Worm (Caenorhabditis elegans) whole organism, L2 larva: Measurements from ENCODE around the gene C09G12.17.

Experiments used
- C34F6.9 ChIP-seq: fragments of 150-350 bp; optimal IDR thresholded peaks from 2 replicates; lab custom pipeline; 2014; ENCODE audit warnings: missing biosample characterization, missing genetic modification characterization
- ZK546.5 ChIP-seq: sonication (generic microtip); optimal IDR thresholded peaks from 2 replicates; lab custom pipeline; 2017; ENCODE audit warnings: missing biosample characterization, missing genetic modification characterization
- aly-2 ChIP-seq: fragments of 150-350 bp; optimal IDR thresholded peaks from 2 replicates; lab custom pipeline; 2014; ENCODE audit warnings: missing biosample characterization, missing genetic modification characterization
- blmp-1 ChIP-seq: sonication (generic microtip); optimal IDR thresholded peaks from 2 replicates; lab custom pipeline; 2017; ENCODE audit warnings: missing genetic modification characterization, mild to moderate bottlenecking, missing compliant biosample characterization, antibody characterized with exemption, moderate library complexity; ENCODE audit not compliant: insufficient read depth
- ceh-16 ChIP-seq: fragments of 150-350 bp; optimal IDR thresholded peaks from 2 replicates; lab custom pipeline; 2014; ENCODE audit warnings: missing biosample characterization, missing genetic modification characterization
- elt-1 ChIP-seq: fragments of 150-350 bp; optimal IDR thresholded peaks from 2 replicates; lab custom pipeline; 2014; ENCODE audit warnings: missing biosample characterization, missing genetic modification characterization
- lsy-2 ChIP-seq, 2 experiments: fragments of 150-350 bp in 1 of 2; sonication (generic microtip) in 1 of 2; optimal IDR thresholded peaks; 2 replicates each; lab custom pipeline; 2014 to 2017; ENCODE audit warnings: missing biosample characterization in 2 of 2, missing genetic modification characterization in 2 of 2
- mbf-1 ChIP-seq: sonication (generic microtip); optimal IDR thresholded peaks from 2 replicates; lab custom pipeline; 2017; ENCODE audit warnings: missing biosample characterization, missing genetic modification characterization
- mdl-1 ChIP-seq, 2 experiments: fragments of 150-350 bp in 1 of 2; sonication (generic microtip) in 1 of 2; optimal IDR thresholded peaks; 2 replicates each; lab custom pipeline; 2017; ENCODE audit warnings: missing biosample characterization in 2 of 2, missing genetic modification characterization in 2 of 2
- nhr-10 ChIP-seq: sonication (generic microtip); optimal IDR thresholded peaks from 2 replicates; lab custom pipeline; 2017; ENCODE audit warnings: missing biosample characterization, missing genetic modification characterization
- nhr-11 ChIP-seq: fragments of 150-350 bp; optimal IDR thresholded peaks from 2 replicates; lab custom pipeline; 2014; ENCODE audit warnings: missing biosample characterization, missing genetic modification characterization
- nhr-12 ChIP-seq: fragments of 150-350 bp; optimal IDR thresholded peaks from 2 replicates; lab custom pipeline; 2014; ENCODE audit warnings: missing biosample characterization, missing genetic modification characterization
- nhr-21 ChIP-seq: fragments of 150-350 bp; optimal IDR thresholded peaks from 2 replicates; lab custom pipeline; 2014; ENCODE audit warnings: missing biosample characterization, missing genetic modification characterization
- nhr-237 ChIP-seq: fragments of 150-350 bp; optimal IDR thresholded peaks from 2 replicates; lab custom pipeline; 2014; ENCODE audit warnings: missing biosample characterization, missing genetic modification characterization
- sem-4 ChIP-seq: fragments of 150-350 bp; optimal IDR thresholded peaks from 2 replicates; lab custom pipeline; 2014; ENCODE audit warnings: missing biosample characterization, missing genetic modification reagents, missing genetic modification characterization
- skn-1 ChIP-seq: sonication (generic microtip); optimal IDR thresholded peaks from 2 replicates; lab custom pipeline; 2017; ENCODE audit warnings: missing biosample characterization, missing genetic modification characterization
- snpc-4 ChIP-seq: fragments of 150-350 bp; optimal IDR thresholded peaks from 2 replicates; lab custom pipeline; 2014; ENCODE audit warnings: missing biosample characterization, missing genetic modification characterization
- unc-39 ChIP-seq: fragments of 150-350 bp; optimal IDR thresholded peaks from 2 replicates; lab custom pipeline; 2014; ENCODE audit warnings: missing biosample characterization, missing genetic modification characterization
- unc-55 ChIP-seq: fragments of 150-350 bp; sonication (generic microtip); optimal IDR thresholded peaks from 3 replicates; lab custom pipeline; 2014; ENCODE audit warnings: missing biosample characterization, missing genetic modification reagents, missing genetic modification characterization
- unc-62 ChIP-seq: fragments of 150-350 bp; optimal IDR thresholded peaks from 2 replicates; lab custom pipeline; 2014; ENCODE audit warnings: missing biosample characterization, missing genetic modification reagents, missing genetic modification characterization
- ztf-1 ChIP-seq: fragments of 200-800 bp; sonication (Bioruptor generic); conservative IDR thresholded peaks from 2 replicates; pipeline ENCODE4 v1.3.6; 2022; ENCODE audit warnings: missing genetic modification characterization, missing compliant biosample characterization

C09G12.17 gene

ce11 chrIV:3452516-3452915 lies 43.7 kb downstream of the C09G12.17 start:
- no peak for TF ChIP-seq ZK546.5 (tag; lab: Kevin White, UChicago)
- TF ChIP-seq mbf-1 (tag; lab: Kevin White, UChicago) = no peak
- no peak for TF ChIP-seq unc-39
- no peak for TF ChIP-seq aly-2 (tag; lab: Kevin White, UChicago)
- no peak for TF ChIP-seq nhr-12
- no peak for TF ChIP-seq nhr-237 (tag; lab: Kevin White, UChicago)
- TF ChIP-seq mdl-1 (tag; optimal IDR thresholded peaks at IDR 0.05; lab: Kevin White, UChicago) = no peak
- no peak for TF ChIP-seq C34F6.9 (tag; lab: Kevin White, UChicago)
- no peak for TF ChIP-seq unc-55 (GFP tag; lab: Kevin White, UChicago)
- TF ChIP-seq elt-1 (tag; lab: Kevin White, UChicago) = no peak
- TF ChIP-seq nhr-10 (tag; lab: Kevin White, UChicago) = no peak
- TF ChIP-seq blmp-1 = no peak
- TF ChIP-seq ztf-1 (GFP tag; lab: Robert Waterston, UW) = no peak
- TF ChIP-seq lsy-2 (tag; optimal IDR thresholded peaks at IDR 0.05; lab: Kevin White, UChicago) = no peak
- no peak for TF ChIP-seq sem-4 (tag; lab: Kevin White, UChicago)
- TF ChIP-seq ceh-16 (tag; lab: Kevin White, UChicago) = no peak
- no peak for TF ChIP-seq nhr-21 (tag; lab: Kevin White, UChicago)
- TF ChIP-seq snpc-4 (tag; lab: Kevin White, UChicago) = no peak
- no peak for TF ChIP-seq skn-1 (tag; lab: Kevin White, UChicago)

ce11 chrIV:3447350-3447749 lies 48.9 kb downstream of the C09G12.17 start:
- TF ChIP-seq blmp-1 (no peak), nhr-11 (tag; lab: Kevin White, UChicago) (no peak), unc-62 (GFP tag; lab: Kevin White, UChicago) (no peak)
